Worm (Caenorhabditis elegans): ENCODE results near the gene C07G2.5.

- TF ChIP-seq nhr-11 (tag; optimal IDR thresholded peaks at IDR 0.05) (no peak), egl-27 (tag; optimal IDR thresholded peaks at IDR 0.05) (no peak), ZK546.5 (tag; optimal IDR thresholded peaks at IDR 0.05) (no peak), ceh-28 (tag; optimal IDR thresholded peaks at IDR 0.05) (no peak), mdl-1 (tag; optimal IDR thresholded peaks at IDR 0.05) (no peak)
These were observed 45.5 kb downstream of the C07G2.5 start for ce11 chrIII:4453301-4453700.

Measured in whole organism, L4 larva.